Worm (Caenorhabditis elegans) whole organism, L4 larva: ENCODE results near the gene acr-21.

Experiments used
- ama-1 ChIP-seq: fragments of 150-350 bp; optimal IDR thresholded peaks from 2 replicates; lab custom pipeline; 2014; ENCODE audit warnings: inconsistent platforms, mixed read lengths
- fkh-10 ChIP-seq: fragments of 150-350 bp; optimal IDR thresholded peaks from 2 replicates; lab custom pipeline; 2014; ENCODE audit warnings: missing biosample characterization, missing genetic modification reagents, missing genetic modification characterization

DNA sequence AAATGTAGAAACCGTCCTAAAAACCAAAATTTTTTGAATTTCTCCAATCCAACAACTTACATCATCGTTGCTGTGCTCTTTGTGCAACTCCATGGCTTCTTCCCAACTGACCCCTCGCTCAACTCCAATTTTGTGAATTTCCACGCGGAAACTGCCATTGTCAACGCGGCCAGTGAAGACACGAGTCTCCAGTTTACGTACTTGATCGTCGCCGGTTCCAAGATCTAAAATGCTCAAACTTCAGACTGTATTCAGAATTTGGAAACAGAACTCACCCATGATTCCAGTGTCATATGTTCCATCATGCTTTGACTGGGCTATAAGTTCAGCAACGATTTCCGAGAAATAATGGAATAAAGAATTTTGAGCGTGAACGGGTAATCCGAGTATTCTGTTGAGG lies 12.4 kb downstream of the acr-21 start:
- TF ChIP-seq ama-1 (lab: Kevin White, UChicago) (no peak), fkh-10 (GFP tag; lab: Kevin White, UChicago) (no peak)
